Fruit fly (Drosophila melanogaster): ENCODE results near the gene GAA1.

dm6 chrX:5873164-5873563 is at the start of gene GAA1:
- TF ChIP-seq CG15336 (GFP tag; IDR thresholded peaks at IDR 0.05) (no peak), Sox102F (GFP tag; optimal IDR thresholded peaks at IDR 0.05) (no peak), CG8119 (GFP tag; IDR thresholded peaks at IDR 0.05) (no peak), CG7368 (GFP tag; optimal IDR thresholded peaks at IDR 0.05) (no peak), OdsH (GFP tag; optimal IDR thresholded peaks at IDR 0.05) (no peak), CG31627 (GFP tag; optimal IDR thresholded peaks at IDR 0.05) (no peak), Blimp-1 (GFP tag; optimal IDR thresholded peaks at IDR 0.05) (no peak), CG11294 (GFP tag; IDR thresholded peaks at IDR 0.05) (no peak)
